Worm (Caenorhabditis elegans): ENCODE data around the gene nhr-95.

nhr-95 gene

ce11 chrV:19113639-19114038 lies 31.2 kb upstream of the nhr-95 start:
- TF ChIP-seq ceh-48 (tag; optimal IDR thresholded peaks at IDR 0.05), result peak; percentile 62

DNA sequence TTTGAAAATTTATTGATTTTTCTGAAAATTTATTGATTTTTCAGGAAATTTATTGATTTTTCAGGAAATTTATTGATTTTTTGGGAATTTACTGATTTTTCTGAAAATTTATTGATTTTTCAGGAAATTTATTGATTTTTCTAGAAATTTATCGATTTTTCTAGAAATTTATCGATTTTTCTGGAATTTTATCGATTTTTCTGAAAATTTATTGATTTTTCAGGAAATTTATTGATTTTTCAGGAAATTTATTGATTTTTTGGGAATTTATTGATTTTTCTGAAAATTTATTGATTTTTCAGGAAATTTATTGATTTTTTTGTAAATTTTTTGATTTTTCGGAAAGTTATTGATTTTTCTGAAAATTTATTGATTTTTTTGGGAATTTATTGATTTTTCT lies 30.1 kb upstream of the nhr-95 start:
- peak; percentile 70 for TF ChIP-seq ceh-48 (tag; optimal IDR thresholded peaks at IDR 0.05)

DNA sequence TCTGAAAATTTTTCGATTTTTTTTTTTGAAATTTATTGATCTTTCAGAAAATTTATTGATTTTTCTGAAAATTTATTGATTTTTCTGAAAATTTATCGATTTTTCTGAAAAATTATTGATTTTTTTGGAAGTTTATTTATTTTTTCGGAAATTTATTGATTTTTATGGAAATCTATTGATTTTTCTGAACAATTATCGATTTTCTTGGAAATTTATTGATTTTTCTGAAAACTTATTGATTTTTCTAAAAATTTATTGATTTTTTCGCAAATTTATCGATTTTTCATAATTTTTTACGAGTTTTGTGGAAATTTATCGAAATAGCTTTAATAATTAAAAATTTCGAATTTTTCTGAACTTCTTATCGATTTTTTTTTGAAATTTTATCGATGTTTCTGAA lies 24.6 kb upstream of the nhr-95 start:
- TF ChIP-seq dve-1 (tag; optimal IDR thresholded peaks at IDR 0.05), result no peak
- no peak for TF ChIP-seq nhr-232 (tag; optimal IDR thresholded peaks at IDR 0.05)
- TF ChIP-seq ceh-48 (tag; optimal IDR thresholded peaks at IDR 0.05), result peak; percentile 6

- peak; percentile 90 for TF ChIP-seq ceh-48 (tag; optimal IDR thresholded peaks at IDR 0.05)
Observed at ce11 chrV:19101589-19102201, 19.3 kb upstream of the nhr-95 start, which contains the start of gene zhp-4. TSS of gene zhp-4 (minus strand) at chrV:19101786.

- TF ChIP-seq ceh-48 (tag; optimal IDR thresholded peaks at IDR 0.05), result peak; percentile 8
Observed at ce11 chrV:19100663-19101062, 18.2 kb upstream of the nhr-95 start.

DNA sequence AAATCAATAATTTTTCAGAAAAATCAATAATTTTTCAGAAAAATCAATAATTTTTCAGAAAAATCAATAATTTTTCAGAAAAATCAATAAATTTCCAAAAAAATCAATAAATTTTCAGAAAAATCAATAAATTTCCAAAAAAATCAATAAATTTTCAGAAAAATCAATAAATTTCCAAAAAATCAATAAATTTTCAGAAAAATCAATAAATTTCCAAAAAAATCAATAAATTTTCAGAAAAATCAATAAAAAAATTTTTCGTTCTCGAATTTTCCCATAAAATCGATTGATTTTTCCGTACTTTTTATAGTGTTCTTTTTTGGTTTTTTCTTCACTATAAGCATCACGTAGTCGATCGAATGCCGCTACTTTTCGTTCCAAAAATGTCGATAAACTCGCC lies 17.7 kb upstream of the nhr-95 start:
- TF ChIP-seq ceh-48 (tag; optimal IDR thresholded peaks at IDR 0.05), result peak; percentile 43

ce11 chrV:19099504-19099903 lies 17.1 kb upstream of the nhr-95 start:
- TF ChIP-seq lim-6 (tag; optimal IDR thresholded peaks at IDR 0.05) (no peak), ceh-48 (tag; optimal IDR thresholded peaks at IDR 0.05) (peak; percentile 59)

- no peak for TF ChIP-seq dve-1 (tag; optimal IDR thresholded peaks at IDR 0.05)
Observed at ce11 chrV:19090885-19091284, 8.4 kb upstream of the nhr-95 start.

DNA sequence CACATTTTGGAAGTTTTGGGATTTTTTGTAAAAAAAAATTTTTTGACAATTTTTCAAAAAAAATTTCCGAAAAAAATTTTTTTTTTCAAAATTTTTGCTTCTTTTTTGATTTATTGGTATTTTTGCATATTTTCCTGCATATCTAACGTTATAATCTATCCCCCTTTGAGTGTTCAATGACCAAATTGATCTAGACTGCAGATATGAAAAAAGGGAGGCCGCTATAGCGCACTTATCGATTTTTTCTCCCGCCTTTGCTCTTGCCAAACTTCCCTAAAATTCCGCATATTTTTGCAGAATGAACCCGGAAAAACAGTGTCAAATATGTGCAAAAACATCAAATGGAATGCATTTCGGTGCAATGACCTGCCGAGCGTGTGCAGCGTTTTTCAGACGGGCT lies 5.0 kb upstream of the nhr-95 start, which contains the start of gene nhr-145:
Gene nhr-145 (plus strand): TSS at position 298 of the 400 bp plus-strand sequence.
- TF ChIP-seq pha-4 (tag; optimal IDR thresholded peaks at IDR 0.05) (no peak), ceh-48 (tag; optimal IDR thresholded peaks at IDR 0.05) (peak; percentile 39)

- TF ChIP-seq mec-3 (tag; optimal IDR thresholded peaks at IDR 0.05; ENCODE audit: borderline replicate concordance) (no peak), hlh-13 (GFP tag; optimal IDR thresholded peaks at IDR 0.05) (no peak), sox-2 (GFP tag; IDR thresholded peaks at IDR 0.05) (no peak), unc-86 (tag; optimal IDR thresholded peaks at IDR 0.05) (no peak), pha-2 (tag; optimal IDR thresholded peaks at IDR 0.05) (no peak), pax-1 (tag; optimal IDR thresholded peaks at IDR 0.05) (no peak), elt-2 (tag; optimal IDR thresholded peaks at IDR 0.05) (no peak), hlh-15 (tag; optimal IDR thresholded peaks at IDR 0.05) (no peak), ceh-31 (tag; optimal IDR thresholded peaks at IDR 0.05) (no peak), nhr-232 (tag; optimal IDR thresholded peaks at IDR 0.05) (no peak), che-1 (tag; optimal IDR thresholded peaks at IDR 0.05) (no peak), hlh-30 (tag; optimal IDR thresholded peaks at IDR 0.05; ENCODE audit: insufficient read depth) (no peak), odd-2 (tag; optimal IDR thresholded peaks at IDR 0.05) (no peak)
Observed at ce11 chrV:19083789-19084188, 1.3 kb upstream of the nhr-95 start.

ce11 chrV:19076835-19077234 lies 5.6 kb downstream of the nhr-95 start:
- TF ChIP-seq K09A11.1 (tag; optimal IDR thresholded peaks at IDR 0.05; ENCODE audit: insufficient read depth) (no peak), gmeb-2 (tag; optimal IDR thresholded peaks at IDR 0.05) (no peak), ceh-19 (GFP tag; optimal IDR thresholded peaks at IDR 0.05) (no peak), ceh-9 (tag; optimal IDR thresholded peaks at IDR 0.05) (no peak), fax-1 (tag; optimal IDR thresholded peaks at IDR 0.05) (no peak), unc-55 (GFP tag; optimal IDR thresholded peaks at IDR 0.05) (no peak), npax-4 (tag; optimal IDR thresholded peaks at IDR 0.05) (no peak), ahr-1 (tag; optimal IDR thresholded peaks at IDR 0.05) (no peak), hlh-15 (tag; optimal IDR thresholded peaks at IDR 0.05) (no peak), pax-1 (tag; optimal IDR thresholded peaks at IDR 0.05) (no peak), pqm-1 (tag; optimal IDR thresholded peaks at IDR 0.05) (no peak), elt-2 (tag; optimal IDR thresholded peaks at IDR 0.05) (no peak), ceh-24 (tag; optimal IDR thresholded peaks at IDR 0.05) (no peak), sox-4 (tag; optimal IDR thresholded peaks at IDR 0.05) (no peak), nhr-232 (tag; optimal IDR thresholded peaks at IDR 0.05) (no peak), lim-6 (tag; optimal IDR thresholded peaks at IDR 0.05) (no peak), hlh-13 (GFP tag; optimal IDR thresholded peaks at IDR 0.05) (no peak), ceh-30 (tag; optimal IDR thresholded peaks at IDR 0.05) (no peak)

Data from whole organism, late embryonic.